Worm (Caenorhabditis elegans): ENCODE measurements around the gene sel-5.

Gene sel-5

ce11 chrIII:4595771-4596227 is 17.6 kb upstream of the sel-5 start, which contains the start of gene asb-1:
Gene asb-1 (minus strand): TSS chrIII:4595821.
- TF ChIP-seq Y116A8C.19 (tag; optimal IDR thresholded peaks at IDR 0.05; ENCODE audit: borderline replicate concordance) (no peak), lin-13 (GFP tag; optimal IDR thresholded peaks at IDR 0.05) (no peak), nhr-28 (tag; optimal IDR thresholded peaks at IDR 0.05) (no peak), tbx-2 (tag; optimal IDR thresholded peaks at IDR 0.05) (no peak), hlh-17 (GFP tag; optimal IDR thresholded peaks at IDR 0.05; ENCODE audit: borderline replicate concordance) (no peak), nhr-85 (tag) (peak; percentile 43)

- TF ChIP-seq efl-1 (optimal IDR thresholded peaks at IDR 0.05) (peak; percentile 16 to 37), efl-1 (GFP tag; optimal IDR thresholded peaks at IDR 0.05 in 1 of 2) (peak; percentile 54 to 93), ztf-4 (tag; optimal IDR thresholded peaks at IDR 0.05) (no peak), lsy-2 (tag; optimal IDR thresholded peaks at IDR 0.05) (peak in 1 of 2 experiments; percentile 25), lin-14 (GFP tag; optimal IDR thresholded peaks at IDR 0.05) (no peak), dpl-1 (GFP tag; optimal IDR thresholded peaks at IDR 0.05) (peak; percentile 35 to 54 (median 42)), lin-39 (tag; optimal IDR thresholded peaks at IDR 0.05) (no peak), ceh-8 (GFP tag; optimal IDR thresholded peaks at IDR 0.05) (no peak), lin-35 (GFP tag; optimal IDR thresholded peaks at IDR 0.05) (peak in 1 of 2 experiments; percentile 54)
These were observed 16.7 kb upstream of the sel-5 start for ce11 chrIII:4594762-4595523.

- no peak for TF ChIP-seq ceh-63 (GFP tag; optimal IDR thresholded peaks at IDR 0.05)
- TF ChIP-seq nhr-85 (tag), result peak; percentile 52
- TF ChIP-seq C34B4.2 (tag; optimal IDR thresholded peaks at IDR 0.05), result no peak
- TF ChIP-seq efl-3 (GFP tag; optimal IDR thresholded peaks at IDR 0.05), result no peak
- no peak for TF ChIP-seq nhr-90 (tag; optimal IDR thresholded peaks at IDR 0.05; ENCODE audit: poor library complexity)
- no peak for TF ChIP-seq fkh-4 (tag; optimal IDR thresholded peaks at IDR 0.05; ENCODE audit: borderline replicate concordance)
- TF ChIP-seq isw-1 (GFP tag; IDR thresholded peaks at IDR 0.05), result no peak
These were observed 16.1 kb upstream of the sel-5 start, which contains the start of gene apc-11 for ce11 chrIII:4594324-4594723. Gene apc-11 (minus strand): TSS chrIII:4594424.

ce11 chrIII:4593098-4593697 is 15.0 kb upstream of the sel-5 start, which contains the start of gene erh-2:
Gene erh-2 (plus strand): TSS chrIII:4593231.
- TF ChIP-seq nhr-85 (tag), result peak; percentile 62
- TF ChIP-seq hpl-2 (GFP tag; optimal IDR thresholded peaks at IDR 0.05), result no peak

- TF ChIP-seq swsn-7 (tag; optimal IDR thresholded peaks at IDR 0.05), result peak; percentile 64
- TF ChIP-seq C34B4.2 (tag; optimal IDR thresholded peaks at IDR 0.05), result no peak
- peak; percentile 61 for TF ChIP-seq nhr-20 (tag; optimal IDR thresholded peaks at IDR 0.05)
- peak; percentile 26 for TF ChIP-seq ztf-4 (tag; optimal IDR thresholded peaks at IDR 0.05)
- TF ChIP-seq dpl-1 (GFP tag; optimal IDR thresholded peaks at IDR 0.05), result peak; percentile 86 to 91 (median 91)
- peak; percentile 33; the same call in 1 of the 2 replicates for TF ChIP-seq grh-1 (GFP tag; IDR thresholded peaks at IDR 0.05)
- peak; percentile 69 for TF ChIP-seq rnt-1 (tag; optimal IDR thresholded peaks at IDR 0.05)
- TF ChIP-seq C16A3.4 (tag; optimal IDR thresholded peaks at IDR 0.05), result peak; percentile 70
- TF ChIP-seq lin-13 (GFP tag; optimal IDR thresholded peaks at IDR 0.05), result peak; percentile 4
- TF ChIP-seq irx-1 (tag; optimal IDR thresholded peaks at IDR 0.05), result peak; percentile 46
- TF ChIP-seq zag-1 (tag; optimal IDR thresholded peaks at IDR 0.05), result no peak
- peak; percentile 35 for TF ChIP-seq lin-15B (tag; optimal IDR thresholded peaks at IDR 0.05)
- TF ChIP-seq nhr-28 (tag; optimal IDR thresholded peaks at IDR 0.05), result no peak
- no peak for TF ChIP-seq sptf-1 (tag; optimal IDR thresholded peaks at IDR 0.05)
- TF ChIP-seq efl-3 (GFP tag; optimal IDR thresholded peaks at IDR 0.05), result no peak
- TF ChIP-seq ceh-82 (tag; optimal IDR thresholded peaks at IDR 0.05), result peak in 2 of 3 experiments; percentile 35 to 47
- peak in 1 of 2 experiments; percentile 17 for TF ChIP-seq ztf-11 (tag; optimal IDR thresholded peaks at IDR 0.05)
- no peak for TF ChIP-seq sup-37 (GFP tag; optimal IDR thresholded peaks at IDR 0.05)
- no peak for TF ChIP-seq jun-1 (tag; optimal IDR thresholded peaks at IDR 0.05)
- peak; percentile 79 for TF ChIP-seq mep-1 (tag; optimal IDR thresholded peaks at IDR 0.05)
- peak; percentile 34 for TF ChIP-seq ceh-8 (GFP tag; optimal IDR thresholded peaks at IDR 0.05)
- peak; percentile 71 for TF ChIP-seq nhr-19 (GFP tag; conservative IDR thresholded peaks at IDR 0.05)
- TF ChIP-seq pqm-1 (tag; optimal IDR thresholded peaks at IDR 0.05), result no peak
- TF ChIP-seq sox-4 (tag; optimal IDR thresholded peaks at IDR 0.05), result no peak
- peak; percentile 77 for TF ChIP-seq snu-23 (GFP tag; optimal IDR thresholded peaks at IDR 0.05)
- peak; percentile 64 for TF ChIP-seq dsc-1 (tag; optimal IDR thresholded peaks at IDR 0.05)
- peak; percentile 91 to 96 for TF ChIP-seq lsy-2 (tag; optimal IDR thresholded peaks at IDR 0.05)
- TF ChIP-seq isw-1 (GFP tag; IDR thresholded peaks at IDR 0.05), result peak; percentile 51
These were observed 8.9 kb upstream of the sel-5 start, which contains the start of the genes F35G12.7 and smc-4 for ce11 chrIII:4587177-4587576. Gene F35G12.7 (minus strand): TSS chrIII:4587330. Gene smc-4 (plus strand): TSS chrIII:4587501.
